Worm (Caenorhabditis elegans): ENCODE measurements around the gene cbp-3.

- no peak for TF ChIP-seq lin-39 (tag; optimal IDR thresholded peaks at IDR 0.05)
- no peak for TF ChIP-seq lin-13 (GFP tag; optimal IDR thresholded peaks at IDR 0.05)
- no peak for TF ChIP-seq ama-1 (optimal IDR thresholded peaks at IDR 0.05)
- TF ChIP-seq nhr-12 (tag; optimal IDR thresholded peaks at IDR 0.05): no peak
- no peak for TF ChIP-seq lir-3 (tag; optimal IDR thresholded peaks at IDR 0.05; ENCODE audit: poor library complexity)
- TF ChIP-seq pqm-1 (tag; optimal IDR thresholded peaks at IDR 0.05): no peak
- no peak for TF ChIP-seq zip-4 (GFP tag; optimal IDR thresholded peaks at IDR 0.05)
- no peak for TF ChIP-seq nhr-237 (tag; optimal IDR thresholded peaks at IDR 0.05)
- no peak for TF ChIP-seq mdl-1 (tag; optimal IDR thresholded peaks at IDR 0.05)
- TF ChIP-seq lin-15B (tag; optimal IDR thresholded peaks at IDR 0.05): no peak
- no peak for TF ChIP-seq nhr-84 (tag; optimal IDR thresholded peaks at IDR 0.05)
These were observed 50.6 kb downstream of the cbp-3 start for ce11 chrIII:9964416-9964815.
